Worm (Caenorhabditis elegans) whole organism, L2 larva: ENCODE measurements around the gene ZC477.4.
A peak's percentile ranks its signal among the peaks of the same experiment; 100 is the strongest.

Experiments used
- C34F6.9 ChIP-seq: fragments of 150-350 bp; optimal IDR thresholded peaks from 2 replicates; lab custom pipeline; 2014; ENCODE audit warnings: missing biosample characterization, missing genetic modification characterization
- F13H6.1 ChIP-seq: sonication (generic microtip); optimal IDR thresholded peaks from 2 replicates; lab custom pipeline; 2016; ENCODE audit warnings: missing genetic modification characterization, missing compliant biosample characterization
- R02D3.7 ChIP-seq: fragments of 150-350 bp; optimal IDR thresholded peaks from 2 replicates; lab custom pipeline; 2014; ENCODE audit warnings: missing biosample characterization, missing genetic modification characterization
- Y55F3AM.14 ChIP-seq: fragments of 200-800 bp; sonication (Bioruptor generic); optimal IDR thresholded peaks from 2 replicates; lab custom pipeline; 2018; ENCODE audit warnings: mild to moderate bottlenecking, missing genetic modification characterization, missing compliant biosample characterization
- ZK546.5 ChIP-seq: sonication (generic microtip); optimal IDR thresholded peaks from 2 replicates; lab custom pipeline; 2017; ENCODE audit warnings: missing biosample characterization, missing genetic modification characterization
- alr-1 ChIP-seq: fragments of 150-350 bp; optimal IDR thresholded peaks from 2 replicates; lab custom pipeline; 2014; ENCODE audit warnings: missing biosample characterization, missing genetic modification characterization
- aly-2 ChIP-seq: fragments of 150-350 bp; optimal IDR thresholded peaks from 2 replicates; lab custom pipeline; 2014; ENCODE audit warnings: missing biosample characterization, missing genetic modification characterization
- ama-1 ChIP-seq: fragments of 150-350 bp; optimal IDR thresholded peaks from 2 replicates; lab custom pipeline; 2018; ENCODE audit warnings: inconsistent platforms
- blmp-1 ChIP-seq: sonication (generic microtip); optimal IDR thresholded peaks from 2 replicates; lab custom pipeline; 2017; ENCODE audit warnings: missing genetic modification characterization, mild to moderate bottlenecking, missing compliant biosample characterization, antibody characterized with exemption, moderate library complexity; ENCODE audit not compliant: insufficient read depth
- ceh-16 ChIP-seq: fragments of 150-350 bp; optimal IDR thresholded peaks from 2 replicates; lab custom pipeline; 2014; ENCODE audit warnings: missing biosample characterization, missing genetic modification characterization
- ceh-82 ChIP-seq: fragments of 150-350 bp; optimal IDR thresholded peaks from 2 replicates; lab custom pipeline; 2014; ENCODE audit warnings: missing biosample characterization, missing genetic modification characterization
- crh-2 ChIP-seq: sonication (generic microtip); optimal IDR thresholded peaks from 2 replicates; lab custom pipeline; 2017; ENCODE audit warnings: missing biosample characterization, missing genetic modification characterization
- dmd-4 ChIP-seq: sonication (generic microtip); optimal IDR thresholded peaks from 2 replicates; lab custom pipeline; 2017; ENCODE audit warnings: missing biosample characterization, missing genetic modification characterization
- egl-27 ChIP-seq: sonication (generic microtip); optimal IDR thresholded peaks from 3 replicates; lab custom pipeline; 2017; ENCODE audit warnings: missing biosample characterization, missing genetic modification reagents, missing genetic modification characterization
- elt-1 ChIP-seq: fragments of 150-350 bp; optimal IDR thresholded peaks from 2 replicates; lab custom pipeline; 2014; ENCODE audit warnings: missing biosample characterization, missing genetic modification characterization
- elt-3 ChIP-seq: sonication (generic microtip); optimal IDR thresholded peaks from 2 replicates; lab custom pipeline; 2017; ENCODE audit warnings: missing biosample characterization, missing genetic modification characterization
- fos-1 ChIP-seq: fragments of 150-350 bp; optimal IDR thresholded peaks from 2 replicates; lab custom pipeline; 2014; ENCODE audit warnings: missing biosample characterization, missing genetic modification characterization
- gmeb-1 ChIP-seq: fragments of 150-350 bp; optimal IDR thresholded peaks from 2 replicates; lab custom pipeline; 2014; ENCODE audit warnings: missing biosample characterization, missing genetic modification characterization
- lin-11 ChIP-seq: fragments of 150-350 bp; sonication (generic microtip); optimal IDR thresholded peaks from 2 replicates; lab custom pipeline; 2014; ENCODE audit warnings: missing biosample characterization, missing genetic modification characterization, inconsistent platforms, mixed read lengths
- lin-13 ChIP-seq: fragments of 150-350 bp; optimal IDR thresholded peaks from 2 replicates; lab custom pipeline; 2014; ENCODE audit warnings: missing biosample characterization, missing genetic modification reagents, missing genetic modification characterization
- lin-39 ChIP-seq: fragments of 150-350 bp; optimal IDR thresholded peaks from 2 replicates; lab custom pipeline; 2014; ENCODE audit warnings: missing biosample characterization, missing genetic modification reagents, missing genetic modification characterization
- lsy-2 ChIP-seq, 2 experiments: fragments of 150-350 bp in 1 of 2; sonication (generic microtip) in 1 of 2; optimal IDR thresholded peaks; 2 replicates each; lab custom pipeline; 2014 to 2017; ENCODE audit warnings: missing biosample characterization in 2 of 2, missing genetic modification characterization in 2 of 2
- mab-5 ChIP-seq: fragments of 150-350 bp; optimal IDR thresholded peaks from 2 replicates; lab custom pipeline; 2014; ENCODE audit warnings: missing biosample characterization, missing genetic modification characterization
- mbf-1 ChIP-seq: sonication (generic microtip); optimal IDR thresholded peaks from 2 replicates; lab custom pipeline; 2017; ENCODE audit warnings: missing biosample characterization, missing genetic modification characterization
- mdl-1 ChIP-seq, 2 experiments: fragments of 150-350 bp in 1 of 2; sonication (generic microtip) in 1 of 2; optimal IDR thresholded peaks; 2 replicates each; lab custom pipeline; 2017; ENCODE audit warnings: missing biosample characterization in 2 of 2, missing genetic modification characterization in 2 of 2
- nhr-10 ChIP-seq: sonication (generic microtip); optimal IDR thresholded peaks from 2 replicates; lab custom pipeline; 2017; ENCODE audit warnings: missing biosample characterization, missing genetic modification characterization
- nhr-11 ChIP-seq: fragments of 150-350 bp; optimal IDR thresholded peaks from 2 replicates; lab custom pipeline; 2014; ENCODE audit warnings: missing biosample characterization, missing genetic modification characterization
- nhr-12 ChIP-seq: fragments of 150-350 bp; optimal IDR thresholded peaks from 2 replicates; lab custom pipeline; 2014; ENCODE audit warnings: missing biosample characterization, missing genetic modification characterization
- nhr-129 ChIP-seq: fragments of 150-350 bp; optimal IDR thresholded peaks from 2 replicates; lab custom pipeline; 2014; ENCODE audit warnings: missing biosample characterization, missing genetic modification characterization
- nhr-21 ChIP-seq: fragments of 150-350 bp; optimal IDR thresholded peaks from 2 replicates; lab custom pipeline; 2014; ENCODE audit warnings: missing biosample characterization, missing genetic modification characterization
- nhr-23 ChIP-seq: fragments of 150-350 bp; optimal IDR thresholded peaks from 2 replicates; lab custom pipeline; 2014; ENCODE audit warnings: missing biosample characterization, missing genetic modification reagents, missing genetic modification characterization
- nhr-237 ChIP-seq: fragments of 150-350 bp; optimal IDR thresholded peaks from 2 replicates; lab custom pipeline; 2014; ENCODE audit warnings: missing biosample characterization, missing genetic modification characterization
- nhr-25 ChIP-seq: fragments of 150-350 bp; sonication (generic microtip); optimal IDR thresholded peaks from 3 replicates; lab custom pipeline; 2014; ENCODE audit warnings: missing biosample characterization, missing genetic modification characterization
- nhr-6 ChIP-seq: fragments of 150-350 bp; optimal IDR thresholded peaks from 2 replicates; lab custom pipeline; 2014; ENCODE audit warnings: missing biosample characterization, missing genetic modification characterization
- nhr-77 ChIP-seq: fragments of 150-350 bp; optimal IDR thresholded peaks from 2 replicates; lab custom pipeline; 2014; ENCODE audit warnings: missing biosample characterization, missing genetic modification characterization
- peb-1 ChIP-seq: fragments of 150-350 bp; optimal IDR thresholded peaks from 2 replicates; lab custom pipeline; 2014; ENCODE audit warnings: missing biosample characterization, missing genetic modification characterization
- sem-4 ChIP-seq: fragments of 150-350 bp; optimal IDR thresholded peaks from 2 replicates; lab custom pipeline; 2014; ENCODE audit warnings: missing biosample characterization, missing genetic modification reagents, missing genetic modification characterization
- skn-1 ChIP-seq: sonication (generic microtip); optimal IDR thresholded peaks from 2 replicates; lab custom pipeline; 2017; ENCODE audit warnings: missing biosample characterization, missing genetic modification characterization
- sma-3 ChIP-seq: sonication (generic microtip); optimal IDR thresholded peaks from 2 replicates; lab custom pipeline; 2016; ENCODE audit warnings: missing genetic modification reagents, missing genetic modification characterization, missing compliant biosample characterization
- sma-9 ChIP-seq, 2 experiments: fragments of 150-350 bp in 1 of 2; sonication (generic microtip) in 1 of 2; optimal IDR thresholded peaks; 2 replicates each; lab custom pipeline; 2014 to 2016; ENCODE audit warnings: missing genetic modification characterization in 2 of 2, mild to moderate bottlenecking in 1 of 2, missing biosample characterization in 1 of 2, missing compliant biosample characterization in 1 of 2, missing genetic modification reagents in 1 of 2, moderate library complexity in 1 of 2
- snpc-4 ChIP-seq: fragments of 150-350 bp; optimal IDR thresholded peaks from 2 replicates; lab custom pipeline; 2014; ENCODE audit warnings: missing biosample characterization, missing genetic modification characterization
- unc-39 ChIP-seq: fragments of 150-350 bp; optimal IDR thresholded peaks from 2 replicates; lab custom pipeline; 2014; ENCODE audit warnings: missing biosample characterization, missing genetic modification characterization
- unc-55 ChIP-seq: fragments of 150-350 bp; sonication (generic microtip); optimal IDR thresholded peaks from 3 replicates; lab custom pipeline; 2014; ENCODE audit warnings: missing biosample characterization, missing genetic modification reagents, missing genetic modification characterization
- unc-62 ChIP-seq: fragments of 150-350 bp; optimal IDR thresholded peaks from 2 replicates; lab custom pipeline; 2014; ENCODE audit warnings: missing biosample characterization, missing genetic modification reagents, missing genetic modification characterization
- zag-1 ChIP-seq: fragments of 150-350 bp; optimal IDR thresholded peaks from 2 replicates; lab custom pipeline; 2014; ENCODE audit warnings: missing biosample characterization, missing genetic modification characterization
- ztf-1 ChIP-seq: fragments of 200-800 bp; sonication (Bioruptor generic); conservative IDR thresholded peaks from 2 replicates; pipeline ENCODE4 v1.3.6; 2022; ENCODE audit warnings: missing genetic modification characterization, missing compliant biosample characterization
- ztf-11 ChIP-seq: sonication (generic microtip); optimal IDR thresholded peaks from 2 replicates; lab custom pipeline; 2017; ENCODE audit warnings: missing biosample characterization, missing genetic modification characterization
- ztf-4 ChIP-seq: fragments of 150-350 bp; optimal IDR thresholded peaks from 2 replicates; lab custom pipeline; 2014; ENCODE audit warnings: missing biosample characterization, missing genetic modification characterization

ZC477.4 gene

DNA sequence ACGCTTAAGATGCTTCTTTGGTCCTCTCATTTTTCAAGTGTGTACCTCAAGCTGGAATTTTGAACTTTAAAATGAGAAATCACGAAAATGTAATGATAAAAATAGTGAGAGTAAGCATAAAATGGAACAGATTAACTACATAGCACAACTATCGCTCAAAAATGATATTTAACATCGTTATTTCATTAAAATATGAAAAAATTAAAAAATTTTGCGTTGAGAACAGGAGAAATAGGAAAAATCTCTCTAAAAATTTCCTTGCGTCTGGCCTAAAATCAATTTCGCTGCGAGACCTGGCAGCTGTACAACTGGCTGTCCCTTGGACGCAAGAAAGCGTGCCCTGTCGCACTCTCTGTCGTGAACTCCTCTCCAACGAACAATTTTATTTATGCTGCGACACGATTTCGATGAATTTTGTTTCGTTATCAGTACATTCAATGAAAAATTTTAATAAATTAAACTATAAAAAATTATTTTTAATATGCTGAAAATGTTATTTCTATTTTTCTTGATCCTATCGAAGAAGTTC, 13.9 kb downstream of the ZC477.4 start, which contains the start of gene rps-4:
TSS of gene rps-4 (minus strand) at position 51 of the 529 bp plus-strand sequence.
- peak; percentile 90 for TF ChIP-seq lin-13 (GFP tag; lab: Kevin White, UChicago)
- TF ChIP-seq ztf-4 (tag; lab: Kevin White, UChicago): peak; percentile 41
- TF ChIP-seq ZK546.5 (tag; lab: Kevin White, UChicago): peak; percentile 35
- peak; percentile 79 for TF ChIP-seq F13H6.1 (tag; lab: Kevin White, UChicago)
- no peak for TF ChIP-seq ceh-82 (tag; lab: Kevin White, UChicago)
- no peak for TF ChIP-seq nhr-23 (tag; lab: Kevin White, UChicago)
- TF ChIP-seq mdl-1 (tag; optimal IDR thresholded peaks at IDR 0.05; lab: Kevin White, UChicago): peak in 1 of 2 experiments; percentile 49
- peak; percentile 71 for TF ChIP-seq ama-1 (lab: Kevin White, UChicago)
- TF ChIP-seq lin-39 (tag; lab: Kevin White, UChicago): no peak
- TF ChIP-seq skn-1 (tag; lab: Kevin White, UChicago): peak; percentile 17
- TF ChIP-seq sma-3 (GFP tag; lab: Kevin White, UChicago): peak; percentile 88
- peak; percentile 16 for TF ChIP-seq ceh-16 (tag; lab: Kevin White, UChicago)
- peak; percentile 43 for TF ChIP-seq blmp-1
- TF ChIP-seq nhr-77 (tag; lab: Kevin White, UChicago): no peak
- peak; percentile 79 for TF ChIP-seq mab-5
- TF ChIP-seq C34F6.9 (tag; lab: Kevin White, UChicago): peak; percentile 95
- peak; percentile 93 for TF ChIP-seq nhr-25 (tag; lab: Kevin White, UChicago)
- TF ChIP-seq unc-39: no peak
- TF ChIP-seq unc-62: no peak
- no peak for TF ChIP-seq elt-1
- TF ChIP-seq sem-4 (tag; lab: Kevin White, UChicago): peak; percentile 79
- TF ChIP-seq sma-9 (GFP tag; optimal IDR thresholded peaks at IDR 0.05; lab: Kevin White, UChicago): peak; percentile 75
- TF ChIP-seq sma-9 (tag; optimal IDR thresholded peaks at IDR 0.05; lab: Kevin White, UChicago): no peak
- TF ChIP-seq gmeb-1 (tag; lab: Kevin White, UChicago): peak; percentile 90
- TF ChIP-seq nhr-129 (tag; lab: Kevin White, UChicago): peak; percentile 84
- peak; percentile 36 for TF ChIP-seq R02D3.7 (tag; lab: Kevin White, UChicago)
- TF ChIP-seq peb-1 (tag; lab: Kevin White, UChicago): no peak
- TF ChIP-seq egl-27 (tag; lab: Kevin White, UChicago): peak; percentile 63
- TF ChIP-seq mbf-1 (tag; lab: Kevin White, UChicago): no peak
- TF ChIP-seq lin-11 (tag; lab: Kevin White, UChicago): peak; percentile 87
- no peak for TF ChIP-seq nhr-11 (tag; lab: Kevin White, UChicago)
- peak; percentile 92 for TF ChIP-seq unc-55 (GFP tag; lab: Kevin White, UChicago)
- no peak for TF ChIP-seq alr-1 (tag; lab: Kevin White, UChicago)
- no peak for TF ChIP-seq dmd-4
- TF ChIP-seq crh-2 (tag; lab: Kevin White, UChicago): peak; percentile 92
- peak; percentile 59 for TF ChIP-seq zag-1
- peak; percentile 85 for TF ChIP-seq fos-1
- peak; percentile 23 for TF ChIP-seq nhr-10 (tag; lab: Kevin White, UChicago)
- peak; percentile 66 for TF ChIP-seq nhr-6
- TF ChIP-seq Y55F3AM.14 (GFP tag; lab: Kevin White, UChicago): no peak
- peak; percentile 78 to 95 for TF ChIP-seq lsy-2 (tag; optimal IDR thresholded peaks at IDR 0.05; lab: Kevin White, UChicago)
- no peak for TF ChIP-seq aly-2 (tag; lab: Kevin White, UChicago)
- no peak for TF ChIP-seq elt-3 (tag; lab: Kevin White, UChicago)
- no peak for TF ChIP-seq ztf-1 (GFP tag; lab: Robert Waterston, UW)
- TF ChIP-seq nhr-12 (tag; lab: Kevin White, UChicago): no peak
- TF ChIP-seq snpc-4: peak; percentile 78
- TF ChIP-seq ztf-11: no peak
- peak; percentile 82 for TF ChIP-seq nhr-21 (tag; lab: Kevin White, UChicago)
- TF ChIP-seq nhr-237 (tag; lab: Kevin White, UChicago): no peak
